Worm (Caenorhabditis elegans): ENCODE measurements around the gene C29F7.10.

C29F7.10 gene

ce11 chrX:13443283-13443682 lies 12.0 kb upstream of the C29F7.10 start (continued):
- TF ChIP-seq ztf-26 (tag; optimal IDR thresholded peaks at IDR 0.05) (no peak), F37B4.10 (GFP tag; IDR thresholded peaks at IDR 0.05) (no peak), nhr-27 (tag; optimal IDR thresholded peaks at IDR 0.05) (no peak), attf-5 (GFP tag; optimal IDR thresholded peaks at IDR 0.05) (no peak), cebp-2 (GFP tag; IDR thresholded peaks at IDR 0.05) (no peak), ceh-100 (GFP tag; IDR thresholded peaks at IDR 0.05) (no peak)

ce11 chrX:13442446-13442845 lies 11.2 kb upstream of the C29F7.10 start:
- TF ChIP-seq ztf-3 (GFP tag; optimal IDR thresholded peaks at IDR 0.05) (no peak), madf-10 (tag; optimal IDR thresholded peaks at IDR 0.05) (peak; percentile 43), attf-3 (GFP tag; conservative IDR thresholded peaks at IDR 0.05) (peak; percentile 48), ztf-28 (GFP tag; IDR thresholded peaks at IDR 0.05) (0 out of 2 replicates have a peak, but pooled peaks have one; percentile 60), fkh-3 (tag; optimal IDR thresholded peaks at IDR 0.05) (no peak), B0336.3 (GFP tag; IDR thresholded peaks at IDR 0.05) (peak; percentile 48; the same call in 1 of the 2 replicates), snpc-1.3 (tag; optimal IDR thresholded peaks at IDR 0.05; ENCODE audit: insufficient read depth) (peak; percentile 53), lsl-1 (GFP tag; optimal IDR thresholded peaks at IDR 0.05) (no peak), lag-1 (GFP tag; IDR thresholded peaks at IDR 0.05) (no peak), sea-2 (GFP tag; IDR thresholded peaks at IDR 0.05) (no peak), Y79H2A.3 (GFP tag; conservative IDR thresholded peaks at IDR 0.05) (no peak), let-607 (tag; optimal IDR thresholded peaks at IDR 0.05) (no peak), sptf-2 (GFP tag; optimal IDR thresholded peaks at IDR 0.05) (peak; percentile 6), lsy-27 (tag; optimal IDR thresholded peaks at IDR 0.05; ENCODE audit: borderline replicate concordance, insufficient read depth) (peak; percentile 31), attf-5 (GFP tag; optimal IDR thresholded peaks at IDR 0.05) (no peak), ceh-58 (GFP tag; IDR thresholded peaks at IDR 0.05) (no peak), ceh-100 (GFP tag; IDR thresholded peaks at IDR 0.05) (peak; percentile 49; the same call in 1 of the 2 replicates), nfya-1 (tag; optimal IDR thresholded peaks at IDR 0.05; ENCODE audit: borderline replicate concordance, insufficient read depth) (no peak), nhr-90 (tag; optimal IDR thresholded peaks at IDR 0.05) (peak; percentile 60), F22D6.2 (tag; optimal IDR thresholded peaks at IDR 0.05) (no peak), dpff-1 (tag; optimal IDR thresholded peaks at IDR 0.05) (no peak), gei-17 (GFP tag; optimal IDR thresholded peaks at IDR 0.05) (peak; percentile 75), F55B11.4 (tag; optimal IDR thresholded peaks at IDR 0.05; ENCODE audit: borderline replicate concordance, insufficient read depth) (no peak), cebp-2 (GFP tag; IDR thresholded peaks at IDR 0.05) (no peak), egl-44 (GFP tag; IDR thresholded peaks at IDR 0.05) (peak; percentile 54; the same call in 1 of the 2 replicates), madf-8 (GFP tag; conservative IDR thresholded peaks at IDR 0.05) (no peak), lin-54 (GFP tag; optimal IDR thresholded peaks at IDR 0.05) (peak; percentile 34), ceh-40 (GFP tag; IDR thresholded peaks at IDR 0.05) (no peak), let-526 (GFP tag; IDR thresholded peaks at IDR 0.05) (no peak), rcor-1 (GFP tag; IDR thresholded peaks at IDR 0.05) (peak; percentile 68), lin-35 (GFP tag; optimal IDR thresholded peaks at IDR 0.05) (peak in 1 of 3 experiments; percentile 42), K12H6.12 (tag; optimal IDR thresholded peaks at IDR 0.05) (no peak), hsf-1 (GFP tag; IDR thresholded peaks at IDR 0.05) (no peak), nfyb-1 (GFP tag; IDR thresholded peaks at IDR 0.05) (peak; percentile 47; the same call in 1 of the 2 replicates), dpl-1 (GFP tag; optimal IDR thresholded peaks at IDR 0.05) (no peak), bed-2 (GFP tag; IDR thresholded peaks at IDR 0.05) (no peak), die-1 (tag; optimal IDR thresholded peaks at IDR 0.05) (peak; percentile 79), pbrm-1 (GFP tag; IDR thresholded peaks at IDR 0.05) (peak; percentile 84), F57C9.4 (tag; optimal IDR thresholded peaks at IDR 0.05) (no peak), D2030.7 (GFP tag; IDR thresholded peaks at IDR 0.05) (peak; percentile 83), cebp-1 (GFP tag; IDR thresholded peaks at IDR 0.05) (0 out of 2 replicates have a peak, but pooled peaks have one; percentile 9), cebp-1 (tag; optimal IDR thresholded peaks at IDR 0.05) (no peak), snpc-1.1 (tag; optimal IDR thresholded peaks at IDR 0.05; ENCODE audit: insufficient read depth) (no peak)

All from whole organism, young adult.